Fruit fly (Drosophila melanogaster): ENCODE results near the gene Or19b.
"Not testable (repeated sequence)": the region's sequence is repeated elsewhere in the genome, so short reads cannot be mapped to it uniquely, and the experiment has no call there.

dm6 chrX:20143088-20143487, 48.9 kb downstream of the Or19b start, which contains the start of gene Or19a:
- not testable (repeated sequence) for TF ChIP-seq Myc (optimal IDR thresholded peaks at IDR 0.05); OdsH (GFP tag; optimal IDR thresholded peaks at IDR 0.05); dl (GFP tag; optimal IDR thresholded peaks at IDR 0.05; ENCODE audit: insufficient read depth in 1 of 2, partially characterized antibody in 2 of 2); sv (GFP tag; optimal IDR thresholded peaks at IDR 0.05); fru (GFP tag; optimal IDR thresholded peaks at IDR 0.05); Jra (GFP tag; optimal IDR thresholded peaks at IDR 0.05); h (GFP tag; optimal IDR thresholded peaks at IDR 0.05); ey (GFP tag; optimal IDR thresholded peaks at IDR 0.05); CG9705 (GFP tag; optimal IDR thresholded peaks at IDR 0.05); Hnf4 (GFP tag; optimal IDR thresholded peaks at IDR 0.05)
